Worm (Caenorhabditis elegans) whole organism, L4 larva: ENCODE measurements around the gene nrf-6.

Source experiments
- F10B5.3 ChIP-seq: sonication (generic microtip); optimal IDR thresholded peaks from 2 replicates; lab custom pipeline; 2016; ENCODE audit warnings: mild to moderate bottlenecking, missing genetic modification characterization, missing compliant biosample characterization
- F37D6.2 ChIP-seq: sonication (generic microtip); optimal IDR thresholded peaks from 2 replicates; lab custom pipeline; 2016; ENCODE audit warnings: mild to moderate bottlenecking, missing genetic modification characterization, missing compliant biosample characterization
- F49E8.2 ChIP-seq: sonication (generic microtip); optimal IDR thresholded peaks from 2 replicates; lab custom pipeline; 2016; ENCODE audit warnings: missing compliant biosample characterization, mild to moderate bottlenecking, missing genetic modification characterization, borderline replicate concordance
- R02D3.7 ChIP-seq: fragments of 150-350 bp; sonication (generic microtip); optimal IDR thresholded peaks from 3 replicates; lab custom pipeline; 2014; ENCODE audit warnings: missing biosample characterization, missing genetic modification characterization
- T20F7.1 ChIP-seq: fragments of 200-800 bp; sonication (Bioruptor generic); optimal IDR thresholded peaks from 2 replicates; lab custom pipeline; 2018; ENCODE audit warnings: mild to moderate bottlenecking, missing genetic modification characterization, missing compliant biosample characterization
- T26A8.4 ChIP-seq: fragments of 200-800 bp; sonication (Bioruptor generic); IDR thresholded peaks from 2 replicates; pipeline ENCODE4 v1.3.6; 2022; ENCODE audit warnings: missing genetic modification characterization, missing compliant biosample characterization
- Y48G9A.11 ChIP-seq: fragments of 200-800 bp; sonication (Bioruptor generic); IDR thresholded peaks from 2 replicates; pipeline ENCODE4 v1.3.6; 2022; ENCODE audit warnings: missing genetic modification reagents, missing genetic modification characterization, missing compliant biosample characterization
- aly-2 ChIP-seq: sonication (generic microtip); optimal IDR thresholded peaks from 2 replicates; lab custom pipeline; 2018; ENCODE audit warnings: missing biosample characterization, missing genetic modification characterization
- ama-1 ChIP-seq: fragments of 150-350 bp; optimal IDR thresholded peaks from 2 replicates; lab custom pipeline; 2014; ENCODE audit warnings: inconsistent platforms, mixed read lengths
- attf-4 ChIP-seq: sonication (generic microtip); optimal IDR thresholded peaks from 3 replicates; lab custom pipeline; 2017; ENCODE audit warnings: missing biosample characterization, missing genetic modification characterization
- ceh-20 ChIP-seq: fragments of 200-800 bp; sonication (Bioruptor generic); IDR thresholded peaks from 2 replicates; pipeline ENCODE4 v1.3.6; 2022; ENCODE audit warnings: missing genetic modification reagents, missing genetic modification characterization, missing compliant biosample characterization
- ceh-44 ChIP-seq: fragments of 200-800 bp; sonication (Bioruptor generic); IDR thresholded peaks from 2 replicates; pipeline ENCODE4 v1.3.6; 2022; ENCODE audit warnings: missing genetic modification reagents, missing genetic modification characterization, missing compliant biosample characterization
- ceh-82 ChIP-seq: sonication (generic microtip); optimal IDR thresholded peaks from 2 replicates; lab custom pipeline; 2017; ENCODE audit warnings: missing biosample characterization, missing genetic modification characterization
- cey-2 ChIP-seq: sonication (generic microtip); optimal IDR thresholded peaks from 3 replicates; lab custom pipeline; 2017; ENCODE audit warnings: missing genetic modification characterization, mild to moderate bottlenecking, missing compliant biosample characterization, antibody characterized with exemption, borderline replicate concordance; ENCODE audit not compliant: insufficient read depth
- daf-12 ChIP-seq: fragments of 150-350 bp; optimal IDR thresholded peaks from 2 replicates; lab custom pipeline; 2014; ENCODE audit warnings: missing biosample characterization, missing genetic modification reagents, missing genetic modification characterization
- daf-16 ChIP-seq, 3 experiments: sonication (generic microtip); optimal IDR thresholded peaks; 2 replicates each; lab custom pipeline; 2016 to 2017; ENCODE audit warnings: missing genetic modification characterization in 3 of 3, missing genetic modification reagents in 3 of 3, mild to moderate bottlenecking in 2 of 3, missing compliant biosample characterization in 2 of 3, missing biosample characterization in 1 of 3, moderate library complexity in 1 of 3
- daf-19 ChIP-seq: fragments of 200-800 bp; sonication (Bioruptor generic); conservative IDR thresholded peaks from 2 replicates; pipeline ENCODE4 v1.3.6; 2022; ENCODE audit warnings: missing genetic modification characterization, missing compliant biosample characterization
- dmd-6 ChIP-seq: fragments of 200-800 bp; sonication (Bioruptor generic); IDR thresholded peaks from 2 replicates; pipeline ENCODE4 v1.3.6; 2022; ENCODE audit warnings: missing genetic modification reagents, missing genetic modification characterization, missing compliant biosample characterization
- dmd-8 ChIP-seq: fragments of 200-800 bp; sonication (Bioruptor generic); IDR thresholded peaks from 2 replicates; pipeline ENCODE4 v1.3.6; 2022; ENCODE audit warnings: missing genetic modification characterization, missing compliant biosample characterization
- dmd-9 ChIP-seq: fragments of 200-800 bp; sonication (Bioruptor generic); IDR thresholded peaks from 2 replicates; pipeline ENCODE4 v1.3.6; 2022; ENCODE audit warnings: missing genetic modification reagents, missing genetic modification characterization, missing compliant biosample characterization
- dpl-1 ChIP-seq: fragments of 150-350 bp; optimal IDR thresholded peaks from 2 replicates; lab custom pipeline; 2014; ENCODE audit warnings: missing biosample characterization, missing genetic modification reagents, missing genetic modification characterization
- dve-1 ChIP-seq: sonication (generic microtip); optimal IDR thresholded peaks from 2 replicates; lab custom pipeline; 2017; ENCODE audit warnings: antibody characterized with exemption, mild to moderate bottlenecking, missing genetic modification characterization, missing compliant biosample characterization; ENCODE audit not compliant: insufficient read depth
- hlh-11 ChIP-seq: fragments of 200-800 bp; sonication (Bioruptor generic); optimal IDR thresholded peaks from 2 replicates; lab custom pipeline; 2018; ENCODE audit warnings: mild to moderate bottlenecking, missing genetic modification characterization, missing compliant biosample characterization
- jun-1 ChIP-seq: fragments of 150-350 bp; optimal IDR thresholded peaks from 2 replicates; lab custom pipeline; 2014; ENCODE audit warnings: missing biosample characterization, missing genetic modification reagents, missing genetic modification characterization
- lim-7 ChIP-seq: fragments of 200-800 bp; sonication (Bioruptor generic); IDR thresholded peaks from 2 replicates; pipeline ENCODE4 v1.3.6; 2022; ENCODE audit warnings: missing genetic modification characterization, missing compliant biosample characterization
- lin-38 ChIP-seq: fragments of 200-800 bp; sonication (Bioruptor generic); IDR thresholded peaks from 2 replicates; pipeline ENCODE4 v1.3.6; 2022; ENCODE audit warnings: missing genetic modification reagents, missing genetic modification characterization, missing compliant biosample characterization
- lin-39 ChIP-seq: fragments of 150-350 bp; optimal IDR thresholded peaks from 2 replicates; lab custom pipeline; 2014; ENCODE audit warnings: missing biosample characterization, missing genetic modification reagents, missing genetic modification characterization
- madf-5 ChIP-seq, 2 experiments: fragments of 200-800 bp; sonication (Bioruptor generic); IDR thresholded peaks; 2 replicates each; pipeline ENCODE4 v1.3.6; 2022; ENCODE audit warnings: missing compliant biosample characterization in 2 of 2, missing genetic modification characterization in 2 of 2
- mep-1 ChIP-seq: fragments of 150-350 bp; sonication (generic microtip); optimal IDR thresholded peaks from 3 replicates; lab custom pipeline; 2014; ENCODE audit warnings: missing biosample characterization, missing genetic modification characterization
- mes-2 ChIP-seq: sonication (generic microtip); optimal IDR thresholded peaks from 2 replicates; lab custom pipeline; 2016; ENCODE audit warnings: missing genotype, mild to moderate bottlenecking, missing genetic modification characterization, missing compliant biosample characterization; ENCODE audit not compliant: poor library complexity, severe bottlenecking
- mxl-2 ChIP-seq: fragments of 200-800 bp; sonication (Bioruptor generic); conservative IDR thresholded peaks from 2 replicates; pipeline ENCODE4 v1.3.6; 2022; ENCODE audit warnings: missing genetic modification reagents, missing genetic modification characterization, missing compliant biosample characterization
- nhr-10 ChIP-seq: fragments of 150-350 bp; optimal IDR thresholded peaks from 2 replicates; lab custom pipeline; 2014; ENCODE audit warnings: missing biosample characterization, missing genetic modification characterization
- nhr-11 ChIP-seq: fragments of 150-350 bp; optimal IDR thresholded peaks from 2 replicates; lab custom pipeline; 2014; ENCODE audit warnings: missing biosample characterization, missing genetic modification characterization
- nhr-237 ChIP-seq: sonication (generic microtip); optimal IDR thresholded peaks from 2 replicates; lab custom pipeline; 2017; ENCODE audit warnings: missing biosample characterization, missing genetic modification characterization
- nhr-28 ChIP-seq: fragments of 150-350 bp; optimal IDR thresholded peaks from 2 replicates; lab custom pipeline; 2014; ENCODE audit warnings: missing biosample characterization, missing genetic modification characterization
- nhr-41 ChIP-seq: fragments of 200-800 bp; sonication (Bioruptor generic); IDR thresholded peaks from 2 replicates; pipeline ENCODE4 v1.3.6; 2022; ENCODE audit warnings: missing genetic modification reagents, missing genetic modification characterization, missing compliant biosample characterization
- nhr-76 ChIP-seq: fragments of 150-350 bp; optimal IDR thresholded peaks from 2 replicates; lab custom pipeline; 2014; ENCODE audit warnings: missing biosample characterization, missing genetic modification characterization
- php-3 ChIP-seq: fragments of 200-800 bp; sonication (Bioruptor generic); IDR thresholded peaks from 2 replicates; pipeline ENCODE4 v1.3.6; 2022; ENCODE audit warnings: missing genetic modification reagents, missing genetic modification characterization, missing compliant biosample characterization
- pqm-1 ChIP-seq: sonication (generic microtip); optimal IDR thresholded peaks from 2 replicates; lab custom pipeline; 2017; ENCODE audit warnings: missing biosample characterization, missing genetic modification characterization
- rbr-2 ChIP-seq: sonication (generic microtip); optimal IDR thresholded peaks from 2 replicates; lab custom pipeline; 2016; ENCODE audit warnings: missing genotype, missing genetic modification characterization, missing compliant biosample characterization
- saeg-2 ChIP-seq: fragments of 200-800 bp; sonication (Bioruptor generic); IDR thresholded peaks from 2 replicates; pipeline ENCODE4 v1.3.6; 2022; ENCODE audit warnings: missing genetic modification reagents, missing genetic modification characterization, missing compliant biosample characterization
- sdz-12 ChIP-seq: fragments of 200-800 bp; sonication (Bioruptor generic); optimal IDR thresholded peaks from 2 replicates; lab custom pipeline; 2018; ENCODE audit warnings: mild to moderate bottlenecking, missing genetic modification characterization, missing compliant biosample characterization
- skn-1 ChIP-seq: fragments of 150-350 bp; optimal IDR thresholded peaks from 2 replicates; lab custom pipeline; 2014; ENCODE audit warnings: missing biosample characterization, missing genetic modification characterization
- snpc-4 ChIP-seq: fragments of 150-350 bp; optimal IDR thresholded peaks from 2 replicates; lab custom pipeline; 2014; ENCODE audit warnings: missing biosample characterization, missing genetic modification characterization
- spr-3 ChIP-seq: fragments of 200-800 bp; sonication (Bioruptor generic); optimal IDR thresholded peaks from 2 replicates; lab custom pipeline; 2018; ENCODE audit warnings: mild to moderate bottlenecking, missing genetic modification characterization, missing compliant biosample characterization
- tra-1 ChIP-seq: fragments of 200-800 bp; sonication (Bioruptor generic); IDR thresholded peaks from 2 replicates; pipeline ENCODE4 v1.3.6; 2022; ENCODE audit warnings: missing genetic modification reagents, missing genetic modification characterization, missing compliant biosample characterization
- unc-130 ChIP-seq: sonication (generic microtip); optimal IDR thresholded peaks from 2 replicates; lab custom pipeline; 2016; ENCODE audit warnings: missing genetic modification reagents, missing genetic modification characterization, missing compliant biosample characterization
- unc-39 ChIP-seq: sonication (generic microtip); optimal IDR thresholded peaks from 2 replicates; lab custom pipeline; 2017; ENCODE audit warnings: missing biosample characterization, missing genetic modification characterization
- zag-1 ChIP-seq: fragments of 150-350 bp; optimal IDR thresholded peaks from 2 replicates; lab custom pipeline; 2014; ENCODE audit warnings: missing biosample characterization, missing genetic modification characterization
- ztf-11 ChIP-seq: fragments of 150-350 bp; optimal IDR thresholded peaks from 2 replicates; lab custom pipeline; 2014; ENCODE audit warnings: missing biosample characterization, missing genetic modification characterization
- ztf-7 ChIP-seq: fragments of 150-350 bp; optimal IDR thresholded peaks from 2 replicates; lab custom pipeline; 2014; ENCODE audit warnings: missing biosample characterization, missing genetic modification characterization

nrf-6 gene

ce11 chrII:8028246-8028694, 4.2 kb downstream of the nrf-6 start (continued):
- TF ChIP-seq R02D3.7 (tag; lab: Kevin White, UChicago) (no peak), dmd-9 (GFP tag; lab: Robert Waterston, UW) (peak; percentile 55; the same call in 1 of the 2 replicates), mes-2 (tag; lab: Kevin White, UChicago) (peak; percentile 74), php-3 (GFP tag; lab: Robert Waterston, UW) (peak; percentile 77), tra-1 (GFP tag; lab: Robert Waterston, UW) (peak; percentile 71; the same call in 1 of the 2 replicates), ztf-11 (tag; lab: Kevin White, UChicago) (no peak), skn-1 (tag; lab: Kevin White, UChicago) (no peak), jun-1 (tag; lab: Kevin White, UChicago) (peak; percentile 67), Y48G9A.11 (GFP tag; lab: Robert Waterston, UW) (0 out of 2 replicates have a peak, but pooled peaks have one; percentile 14), saeg-2 (GFP tag; lab: Robert Waterston, UW) (peak; percentile 84; the same call in 1 of the 2 replicates), spr-3 (no peak), cey-2 (no peak), attf-4 (no peak), lin-39 (tag; lab: Kevin White, UChicago) (no peak), madf-5 (GFP tag; IDR thresholded peaks at IDR 0.05; lab: Robert Waterston, UW) (no peak), ceh-20 (GFP tag; lab: Robert Waterston, UW) (peak; percentile 93), dmd-8 (0 out of 2 replicates have a peak, but pooled peaks have one; percentile 54), nhr-11 (tag; lab: Kevin White, UChicago) (peak; percentile 68), dve-1 (peak; percentile 98), ceh-44 (peak; percentile 43; the same call in 1 of the 2 replicates), dpl-1 (GFP tag; lab: Kevin White, UChicago) (peak; percentile 70), daf-16 (GFP tag; optimal IDR thresholded peaks at IDR 0.05; lab: Kevin White, UChicago) (peak in 1 of 2 experiments; percentile 65), daf-16 (tag; optimal IDR thresholded peaks at IDR 0.05; lab: Kevin White, UChicago) (peak; percentile 70), T26A8.4 (GFP tag; lab: Robert Waterston, UW) (peak; percentile 88), ceh-82 (tag; lab: Kevin White, UChicago) (no peak), unc-130 (GFP tag; lab: Kevin White, UChicago) (no peak), lim-7 (GFP tag; lab: Robert Waterston, UW) (peak; percentile 72), daf-12 (tag; lab: Kevin White, UChicago) (no peak), mep-1 (peak; percentile 97), F37D6.2 (tag; lab: Kevin White, UChicago) (peak; percentile 89), mxl-2 (peak; percentile 54; the same call in 1 of the 2 replicates), unc-39 (tag; lab: Kevin White, UChicago) (no peak), aly-2 (tag; lab: Kevin White, UChicago) (no peak), nhr-28 (tag; lab: Kevin White, UChicago) (peak; percentile 57), nhr-237 (tag; lab: Kevin White, UChicago) (no peak), nhr-76 (tag; lab: Kevin White, UChicago) (no peak), F49E8.2 (tag; lab: Kevin White, UChicago) (no peak), rbr-2 (tag; lab: Kevin White, UChicago) (peak; percentile 97), ztf-7 (no peak), zag-1 (peak; percentile 6), daf-19 (GFP tag; lab: Robert Waterston, UW) (no peak), F10B5.3 (tag; lab: Kevin White, UChicago) (peak; percentile 82), lin-38 (GFP tag; lab: Robert Waterston, UW) (peak; percentile 91), sdz-12 (GFP tag; lab: Kevin White, UChicago) (peak; percentile 50), T20F7.1 (GFP tag; lab: Kevin White, UChicago) (peak; percentile 88), pqm-1 (tag; lab: Kevin White, UChicago) (peak; percentile 32), snpc-4 (no peak), hlh-11 (tag; lab: Kevin White, UChicago) (peak; percentile 97), ama-1 (no peak), nhr-41 (GFP tag; lab: Robert Waterston, UW) (0 out of 2 replicates have a peak, but pooled peaks have one; percentile 67), dmd-6 (peak; percentile 91), nhr-10 (tag; lab: Kevin White, UChicago) (no peak)
